Fruit fly (Drosophila melanogaster): Measurements from ENCODE around the gene pbl.

The pbl gene

dm6 chr3L:7854752-7855454, 56.9 kb downstream of the pbl start:
- TF ChIP-seq Clk (GFP tag; optimal IDR thresholded peaks at IDR 0.05) (peak; percentile 51), tj (GFP tag; optimal IDR thresholded peaks at IDR 0.05) (peak; percentile 65), CG33017 (tag; optimal IDR thresholded peaks at IDR 0.05) (peak; percentile 67), CG1620 (GFP tag; optimal IDR thresholded peaks at IDR 0.05) (peak; percentile 27), CG11617 (GFP tag; optimal IDR thresholded peaks at IDR 0.05) (peak; percentile 64), kay (GFP tag; ENCODE audit: borderline replicate concordance) (peak; percentile 87), Hr96 (GFP tag; optimal IDR thresholded peaks at IDR 0.05) (peak; percentile 49), Mnt (GFP tag; optimal IDR thresholded peaks at IDR 0.05) (peak; percentile 70), CG7101 (tag; optimal IDR thresholded peaks at IDR 0.05) (peak; percentile 67), CG14711 (tag; optimal IDR thresholded peaks at IDR 0.05) (no peak), Crg-1 (GFP tag; optimal IDR thresholded peaks at IDR 0.05) (peak; percentile 13), CG5204 (GFP tag; optimal IDR thresholded peaks at IDR 0.05) (peak; percentile 49), cic (GFP tag; optimal IDR thresholded peaks at IDR 0.05) (peak; percentile 91), bab1 (GFP tag; optimal IDR thresholded peaks at IDR 0.05) (no peak), pad (GFP tag; optimal IDR thresholded peaks at IDR 0.05) (peak; percentile 71), toe (GFP tag; optimal IDR thresholded peaks at IDR 0.05) (peak; percentile 38), cnc (optimal IDR thresholded peaks at IDR 0.05) (no peak), CG7045 (GFP tag; optimal IDR thresholded peaks at IDR 0.05) (peak; percentile 52), CG12768 (GFP tag; optimal IDR thresholded peaks at IDR 0.05) (peak; percentile 89), ovo (GFP tag; optimal IDR thresholded peaks at IDR 0.05) (peak; percentile 4)

- TF ChIP-seq ovo (GFP tag; optimal IDR thresholded peaks at IDR 0.05) (no peak), cic (GFP tag; optimal IDR thresholded peaks at IDR 0.05) (peak; percentile 12)
Measured at dm6 chr3L:7852252-7852885, 59.4 kb downstream of the pbl start.

- TF ChIP-seq bab1 (GFP tag; optimal IDR thresholded peaks at IDR 0.05) (no peak), CG33017 (tag; optimal IDR thresholded peaks at IDR 0.05) (peak; percentile 96), cnc (optimal IDR thresholded peaks at IDR 0.05) (no peak), ovo (GFP tag; optimal IDR thresholded peaks at IDR 0.05) (peak; percentile 87), Crg-1 (GFP tag; optimal IDR thresholded peaks at IDR 0.05) (peak; percentile 89), CG7101 (tag; optimal IDR thresholded peaks at IDR 0.05) (peak; percentile 96), CG11617 (GFP tag; optimal IDR thresholded peaks at IDR 0.05) (peak; percentile 97), CG14711 (tag; optimal IDR thresholded peaks at IDR 0.05) (peak; percentile 92), CG12768 (GFP tag; optimal IDR thresholded peaks at IDR 0.05) (peak; percentile 97), kay (GFP tag; ENCODE audit: borderline replicate concordance) (peak; percentile 96), Mnt (GFP tag; optimal IDR thresholded peaks at IDR 0.05) (peak; percentile 86), cic (GFP tag; optimal IDR thresholded peaks at IDR 0.05) (peak; percentile 97), Clk (GFP tag; optimal IDR thresholded peaks at IDR 0.05) (peak; percentile 87), toe (GFP tag; optimal IDR thresholded peaks at IDR 0.05) (peak; percentile 79), Hr96 (GFP tag; optimal IDR thresholded peaks at IDR 0.05) (peak; percentile 90), CG1620 (GFP tag; optimal IDR thresholded peaks at IDR 0.05) (peak; percentile 61), CG5204 (GFP tag; optimal IDR thresholded peaks at IDR 0.05) (peak; percentile 85), pad (GFP tag; optimal IDR thresholded peaks at IDR 0.05) (peak; percentile 83), CG7045 (GFP tag; optimal IDR thresholded peaks at IDR 0.05) (peak; percentile 94), tj (GFP tag; optimal IDR thresholded peaks at IDR 0.05) (peak; percentile 47)
Measured at dm6 chr3L:7850771-7851358, 60.9 kb downstream of the pbl start.

dm6 chr3L:7848617-7849016, 63.1 kb downstream of the pbl start:
- TF ChIP-seq CG1620 (GFP tag; optimal IDR thresholded peaks at IDR 0.05) = no peak
- no peak for TF ChIP-seq CG5204 (GFP tag; optimal IDR thresholded peaks at IDR 0.05)
- TF ChIP-seq CG33017 (tag; optimal IDR thresholded peaks at IDR 0.05) = no peak
- no peak for TF ChIP-seq CG11617 (GFP tag; optimal IDR thresholded peaks at IDR 0.05)
- TF ChIP-seq CG12768 (GFP tag; optimal IDR thresholded peaks at IDR 0.05) = no peak
- no peak for TF ChIP-seq toe (GFP tag; optimal IDR thresholded peaks at IDR 0.05)
- no peak for TF ChIP-seq cic (GFP tag; optimal IDR thresholded peaks at IDR 0.05)
- TF ChIP-seq kay (GFP tag; ENCODE audit: borderline replicate concordance) = no peak
- TF ChIP-seq CG14711 (tag; optimal IDR thresholded peaks at IDR 0.05) = no peak
- no peak for TF ChIP-seq CG7045 (GFP tag; optimal IDR thresholded peaks at IDR 0.05)
- no peak for TF ChIP-seq cnc (optimal IDR thresholded peaks at IDR 0.05)
- no peak for TF ChIP-seq ovo (GFP tag; optimal IDR thresholded peaks at IDR 0.05)
- no peak for TF ChIP-seq Crg-1 (GFP tag; optimal IDR thresholded peaks at IDR 0.05)
- TF ChIP-seq pad (GFP tag; optimal IDR thresholded peaks at IDR 0.05) = no peak
- TF ChIP-seq CG7101 (tag; optimal IDR thresholded peaks at IDR 0.05) = no peak
- no peak for TF ChIP-seq Hr96 (GFP tag; optimal IDR thresholded peaks at IDR 0.05)
- no peak for TF ChIP-seq tj (GFP tag; optimal IDR thresholded peaks at IDR 0.05)
- no peak for TF ChIP-seq bab1 (GFP tag; optimal IDR thresholded peaks at IDR 0.05)
- no peak for TF ChIP-seq Clk (GFP tag; optimal IDR thresholded peaks at IDR 0.05)
- no peak for TF ChIP-seq Mnt (GFP tag; optimal IDR thresholded peaks at IDR 0.05)

dm6 chr3L:7847656-7848252, 64.0 kb downstream of the pbl start:
- TF ChIP-seq Crg-1 (GFP tag; optimal IDR thresholded peaks at IDR 0.05) (no peak), CG1620 (GFP tag; optimal IDR thresholded peaks at IDR 0.05) (no peak), toe (GFP tag; optimal IDR thresholded peaks at IDR 0.05) (no peak), CG14711 (tag; optimal IDR thresholded peaks at IDR 0.05) (no peak), CG7045 (GFP tag; optimal IDR thresholded peaks at IDR 0.05) (no peak), Hr96 (GFP tag; optimal IDR thresholded peaks at IDR 0.05) (no peak), pad (GFP tag; optimal IDR thresholded peaks at IDR 0.05) (no peak), bab1 (GFP tag; optimal IDR thresholded peaks at IDR 0.05) (no peak), Mnt (GFP tag; optimal IDR thresholded peaks at IDR 0.05) (no peak), kay (GFP tag; ENCODE audit: borderline replicate concordance) (no peak), Clk (GFP tag; optimal IDR thresholded peaks at IDR 0.05) (no peak), cic (GFP tag; optimal IDR thresholded peaks at IDR 0.05) (no peak), CG7101 (tag; optimal IDR thresholded peaks at IDR 0.05) (no peak), CG12768 (GFP tag; optimal IDR thresholded peaks at IDR 0.05) (no peak)

Data from whole organism, adult.